Fruit fly (Drosophila melanogaster): ENCODE measurements around the gene Snoo.

Snoo gene

DNA sequence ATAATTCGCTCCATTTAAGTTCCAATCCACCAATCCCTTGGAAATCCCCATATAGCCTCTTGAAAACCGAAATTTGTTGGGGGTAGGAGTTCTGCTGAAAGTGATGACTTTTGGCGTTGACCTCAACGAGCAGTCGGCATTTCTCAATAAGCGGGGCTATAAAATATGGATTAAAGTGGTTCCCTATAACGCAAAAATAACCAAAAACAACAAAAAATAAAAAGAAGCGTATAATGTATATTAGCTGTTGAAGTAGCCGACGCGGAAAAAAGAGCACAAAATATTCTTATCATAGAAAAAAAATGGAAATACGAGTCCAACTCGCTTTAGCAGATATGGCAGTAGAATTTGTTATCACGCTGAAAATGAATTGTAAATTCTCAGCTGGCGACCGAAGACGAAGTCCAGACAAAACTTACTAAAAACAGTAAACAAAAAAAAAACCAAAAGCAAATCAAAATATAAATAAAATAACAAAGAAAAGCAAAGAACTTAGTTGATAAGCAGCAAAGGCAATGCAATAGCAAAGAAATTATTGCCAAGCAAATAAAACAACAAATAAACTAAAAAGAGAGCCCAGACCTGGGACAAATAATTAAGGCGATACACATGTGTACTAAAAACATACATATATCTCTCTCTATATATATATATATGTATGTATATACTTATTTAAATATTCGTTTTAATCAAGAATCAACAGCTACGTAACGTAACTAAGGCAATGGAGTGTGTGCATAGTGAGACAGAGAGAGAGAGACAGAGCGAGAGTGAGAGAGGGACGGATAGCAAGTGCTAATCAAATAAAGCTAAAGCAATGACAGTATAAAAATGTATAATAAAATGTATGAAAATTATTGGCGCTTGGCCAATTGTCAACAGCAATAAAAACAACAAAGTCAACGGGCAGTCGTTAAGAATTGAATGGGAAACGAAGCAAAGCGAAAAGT, 23.1 kb downstream of the Snoo start (continued):
- peak; percentile 11 for TF ChIP-seq nmo (GFP tag; optimal IDR thresholded peaks at IDR 0.05)
- TF ChIP-seq CG18011 (GFP tag; optimal IDR thresholded peaks at IDR 0.05), result peak; percentile 13
- TF ChIP-seq CG13123 (GFP tag; optimal IDR thresholded peaks at IDR 0.05), result no peak
- TF ChIP-seq CG4730 (GFP tag; IDR thresholded peaks at IDR 0.05), result no peak
- TF ChIP-seq onecut (GFP tag; IDR thresholded peaks at IDR 0.05), result no peak
- no peak for TF ChIP-seq Hr3 (GFP tag; optimal IDR thresholded peaks at IDR 0.05)
- TF ChIP-seq ATbp (GFP tag; optimal IDR thresholded peaks at IDR 0.05), result peak; percentile 72
- no peak for TF ChIP-seq Usf (GFP tag; optimal IDR thresholded peaks at IDR 0.05)
- no peak for TF ChIP-seq Chrac-16 (GFP tag; optimal IDR thresholded peaks at IDR 0.05)
- TF ChIP-seq sob (GFP tag; IDR thresholded peaks at IDR 0.05), result peak; percentile 69
- TF ChIP-seq CG8359 (GFP tag; optimal IDR thresholded peaks at IDR 0.05; ENCODE audit: borderline replicate concordance), result no peak
- TF ChIP-seq CG18599 (GFP tag; optimal IDR thresholded peaks at IDR 0.05), result peak; percentile 79
- TF ChIP-seq CG4404 (GFP tag; IDR thresholded peaks at IDR 0.05), result no peak
- no peak for TF ChIP-seq ash1 (GFP tag; optimal IDR thresholded peaks at IDR 0.05)
- TF ChIP-seq CG16779 (GFP tag; IDR thresholded peaks at IDR 0.05), result no peak
- TF ChIP-seq bigmax (GFP tag; optimal IDR thresholded peaks at IDR 0.05), result no peak
- TF ChIP-seq HLH4C (GFP tag; IDR thresholded peaks at IDR 0.05; ENCODE audit: partially characterized antibody), result no peak
- TF ChIP-seq exex (tag; optimal IDR thresholded peaks at IDR 0.05), result peak; percentile 79
- TF ChIP-seq CG6791 (GFP tag; IDR thresholded peaks at IDR 0.05; ENCODE audit: partially characterized antibody), result no peak
- peak; percentile 55 for TF ChIP-seq Atf6 (GFP tag; IDR thresholded peaks at IDR 0.05)
- TF ChIP-seq mld (GFP tag; IDR thresholded peaks at IDR 0.05; ENCODE audit: partially characterized antibody), result no peak
- peak; percentile 35 for TF ChIP-seq CG8281 (tag; optimal IDR thresholded peaks at IDR 0.05)
- TF ChIP-seq sima (GFP tag; optimal IDR thresholded peaks at IDR 0.05), result no peak
- TF ChIP-seq slp2 (GFP tag; optimal IDR thresholded peaks at IDR 0.05), result no peak
- peak; percentile 7 for TF ChIP-seq B-H2 (GFP tag; optimal IDR thresholded peaks at IDR 0.05)
- TF ChIP-seq CG1233 (GFP tag; optimal IDR thresholded peaks at IDR 0.05), result peak; percentile 70
- TF ChIP-seq CG3995 (GFP tag; optimal IDR thresholded peaks at IDR 0.05), result no peak
- TF ChIP-seq CG10543 (GFP tag; optimal IDR thresholded peaks at IDR 0.05), result peak; percentile 62
- TF ChIP-seq fd3F (GFP tag; optimal IDR thresholded peaks at IDR 0.05), result peak; percentile 16
- no peak for TF ChIP-seq CG14965 (GFP tag; optimal IDR thresholded peaks at IDR 0.05; ENCODE audit: borderline replicate concordance)
- peak; percentile 6 for TF ChIP-seq grn (GFP tag; optimal IDR thresholded peaks at IDR 0.05)
- TF ChIP-seq sna (GFP tag; IDR thresholded peaks at IDR 0.05; ENCODE audit: partially characterized antibody), result no peak
- no peak for TF ChIP-seq ind (GFP tag; optimal IDR thresholded peaks at IDR 0.05)
- no peak; the same call in 1 of the 2 replicates for TF ChIP-seq wdn (GFP tag; IDR thresholded peaks at IDR 0.05)
- peak; percentile 43 for TF ChIP-seq CG4328 (GFP tag; optimal IDR thresholded peaks at IDR 0.05)
- TF ChIP-seq CG6272 (GFP tag; IDR thresholded peaks at IDR 0.05), result no peak
- TF ChIP-seq esg (GFP tag; conservative IDR thresholded peaks at IDR 0.05), result no peak
- peak; percentile 12 for TF ChIP-seq CG14710 (tag; optimal IDR thresholded peaks at IDR 0.05)
- TF ChIP-seq Deaf1 (tag; optimal IDR thresholded peaks at IDR 0.05), result no peak
- no peak for TF ChIP-seq sc (optimal IDR thresholded peaks at IDR 0.05)
- TF ChIP-seq sc (GFP tag; optimal IDR thresholded peaks at IDR 0.05), result no peak
- TF ChIP-seq CG31441 (GFP tag; IDR thresholded peaks at IDR 0.05), result no peak; the same call in 1 of the 2 replicates
- no peak for TF ChIP-seq vfl (GFP tag; optimal IDR thresholded peaks at IDR 0.05)
- no peak for TF ChIP-seq CG15479 (GFP tag; optimal IDR thresholded peaks at IDR 0.05)
- TF ChIP-seq CG7556 (GFP tag; optimal IDR thresholded peaks at IDR 0.05), result peak; percentile 7
- no peak for TF ChIP-seq hb (GFP tag; IDR thresholded peaks at IDR 0.05; ENCODE audit: partially characterized antibody)
- peak; percentile 4 for TF ChIP-seq CG7839 (tag; optimal IDR thresholded peaks at IDR 0.05)
- TF ChIP-seq Dp (GFP tag; optimal IDR thresholded peaks at IDR 0.05), result no peak

All from whole organism, embryonic.